Worm (Caenorhabditis elegans): ENCODE data around the gene nurf-1.
"Not testable (repeated sequence)": the region's sequence is repeated elsewhere in the genome, so short reads cannot be mapped to it uniquely, and the experiment has no call there.

nurf-1 gene

ce11 chrII:14390036-14390763, at the start of gene nurf-1, which contains the start of gene kbp-3:
nurf-1 (plus strand) TSS chrII:14390713.
kbp-3 (minus strand) TSS chrII:14390078.
- TF ChIP-seq mab-5 (tag; optimal IDR thresholded peaks at IDR 0.05) = no peak
- peak; percentile 22 for TF ChIP-seq nhr-237 (tag; optimal IDR thresholded peaks at IDR 0.05)
- no peak for TF ChIP-seq nhr-12 (tag; optimal IDR thresholded peaks at IDR 0.05)
- TF ChIP-seq flh-1 (GFP tag; optimal IDR thresholded peaks at IDR 0.05) = no peak
- TF ChIP-seq ceh-43 (GFP tag; optimal IDR thresholded peaks at IDR 0.05) = no peak
- no peak for TF ChIP-seq ceh-83 (GFP tag; optimal IDR thresholded peaks at IDR 0.05)
- TF ChIP-seq ceh-39 (tag; optimal IDR thresholded peaks at IDR 0.05) = peak; percentile 15
- TF ChIP-seq pha-4 (tag; optimal IDR thresholded peaks at IDR 0.05) = peak; percentile 32
- TF ChIP-seq elt-1 (tag; optimal IDR thresholded peaks at IDR 0.05; ENCODE audit: borderline replicate concordance, insufficient read depth) = no peak
- no peak for TF ChIP-seq nhr-76 (tag; optimal IDR thresholded peaks at IDR 0.05)
- no peak for TF ChIP-seq unc-39 (tag; optimal IDR thresholded peaks at IDR 0.05)
- no peak for TF ChIP-seq blmp-1 (tag; optimal IDR thresholded peaks at IDR 0.05)
- TF ChIP-seq nhr-2 (tag; optimal IDR thresholded peaks at IDR 0.05) = no peak
- no peak for TF ChIP-seq tbx-8 (GFP tag; optimal IDR thresholded peaks at IDR 0.05)
- TF ChIP-seq mep-1 (tag; optimal IDR thresholded peaks at IDR 0.05) = peak; percentile 79
- TF ChIP-seq ces-1 (GFP tag; optimal IDR thresholded peaks at IDR 0.05) = peak; percentile 57
- TF ChIP-seq drap-1 (GFP tag; optimal IDR thresholded peaks at IDR 0.05) = no peak
- peak; percentile 49 for TF ChIP-seq lin-13 (tag; optimal IDR thresholded peaks at IDR 0.05)
- TF ChIP-seq M03D4.4 (tag; optimal IDR thresholded peaks at IDR 0.05) = no peak
- peak; percentile 37 for TF ChIP-seq hlh-1 (tag; optimal IDR thresholded peaks at IDR 0.05)
- no peak for TF ChIP-seq nhr-28 (tag; optimal IDR thresholded peaks at IDR 0.05)
- no peak for TF ChIP-seq mls-2 (tag; optimal IDR thresholded peaks at IDR 0.05)
- no peak for TF ChIP-seq sem-2 (GFP tag; optimal IDR thresholded peaks at IDR 0.05)
- TF ChIP-seq lsy-2 (tag; optimal IDR thresholded peaks at IDR 0.05) = peak; percentile 62
- no peak for TF ChIP-seq ztf-11 (tag; optimal IDR thresholded peaks at IDR 0.05)
- TF ChIP-seq lin-32 (GFP tag; optimal IDR thresholded peaks at IDR 0.05) = no peak
- TF ChIP-seq snpc-4 (tag; optimal IDR thresholded peaks at IDR 0.05) = no peak
- TF ChIP-seq sptf-1 (tag; optimal IDR thresholded peaks at IDR 0.05) = peak; percentile 21
- TF ChIP-seq ham-2 (GFP tag; optimal IDR thresholded peaks at IDR 0.05) = no peak
- peak; percentile 18 for TF ChIP-seq unc-62 (GFP tag; optimal IDR thresholded peaks at IDR 0.05)
- peak; percentile 1 for TF ChIP-seq cnd-1 (tag; optimal IDR thresholded peaks at IDR 0.05)
- no peak for TF ChIP-seq bed-3 (GFP tag; optimal IDR thresholded peaks at IDR 0.05)
- TF ChIP-seq zip-8 (tag; optimal IDR thresholded peaks at IDR 0.05) = no peak
- peak; percentile 56 for TF ChIP-seq unc-120 (tag; optimal IDR thresholded peaks at IDR 0.05; ENCODE audit: poor library complexity, severe bottlenecking)
- no peak for TF ChIP-seq elt-3 (tag; optimal IDR thresholded peaks at IDR 0.05)

- TF ChIP-seq nhr-76, pha-4, zip-8 (tag; optimal IDR thresholded peaks at IDR 0.05): not testable (repeated sequence)
These were observed 46.3 kb upstream of the nurf-1 start, which contains the start of gene ddl-3 for ce11 chrII:14344166-14344565. ddl-3 (minus strand) TSS chrII:14344454.

ce11 chrII:14346243-14346642, 44.3 kb upstream of the nurf-1 start, which contains the start of gene Y54G11A.9:
Y54G11A.9 (minus strand) TSS chrII:14346438.
- not testable (repeated sequence) for TF ChIP-seq lsy-2, zip-8, sptf-1 (tag; optimal IDR thresholded peaks at IDR 0.05)

- no peak for TF ChIP-seq nhr-12 (tag; optimal IDR thresholded peaks at IDR 0.05)
- no peak for TF ChIP-seq bed-3 (GFP tag; optimal IDR thresholded peaks at IDR 0.05)
- no peak for TF ChIP-seq elt-3 (tag; optimal IDR thresholded peaks at IDR 0.05)
- peak; percentile 63 for TF ChIP-seq nhr-2 (tag; optimal IDR thresholded peaks at IDR 0.05)
- no peak for TF ChIP-seq tbx-8 (GFP tag; optimal IDR thresholded peaks at IDR 0.05)
- peak; percentile 90 for TF ChIP-seq ces-1 (GFP tag; optimal IDR thresholded peaks at IDR 0.05)
- TF ChIP-seq lin-32 (GFP tag; optimal IDR thresholded peaks at IDR 0.05) = no peak
- no peak for TF ChIP-seq flh-1 (GFP tag; optimal IDR thresholded peaks at IDR 0.05)
- TF ChIP-seq hlh-1 (tag; optimal IDR thresholded peaks at IDR 0.05) = peak; percentile 36
- TF ChIP-seq mab-5 (tag; optimal IDR thresholded peaks at IDR 0.05) = no peak
- no peak for TF ChIP-seq nhr-28 (tag; optimal IDR thresholded peaks at IDR 0.05)
- no peak for TF ChIP-seq ceh-83 (GFP tag; optimal IDR thresholded peaks at IDR 0.05)
- TF ChIP-seq ztf-11 (tag; optimal IDR thresholded peaks at IDR 0.05) = no peak
- TF ChIP-seq sem-2 (GFP tag; optimal IDR thresholded peaks at IDR 0.05) = no peak
- peak; percentile 23 for TF ChIP-seq drap-1 (GFP tag; optimal IDR thresholded peaks at IDR 0.05)
- no peak for TF ChIP-seq blmp-1 (tag; optimal IDR thresholded peaks at IDR 0.05)
- TF ChIP-seq unc-120 (tag; optimal IDR thresholded peaks at IDR 0.05; ENCODE audit: poor library complexity, severe bottlenecking) = peak; percentile 57
- peak; percentile 99 for TF ChIP-seq lsy-2 (tag; optimal IDR thresholded peaks at IDR 0.05)
- TF ChIP-seq lin-13 (tag; optimal IDR thresholded peaks at IDR 0.05) = peak; percentile 87
- TF ChIP-seq ceh-43 (GFP tag; optimal IDR thresholded peaks at IDR 0.05) = peak; percentile 28
- peak; percentile 20 for TF ChIP-seq unc-62 (GFP tag; optimal IDR thresholded peaks at IDR 0.05)
- TF ChIP-seq ham-2 (GFP tag; optimal IDR thresholded peaks at IDR 0.05) = no peak
- TF ChIP-seq nhr-76 (tag; optimal IDR thresholded peaks at IDR 0.05) = no peak
- TF ChIP-seq elt-1 (tag; optimal IDR thresholded peaks at IDR 0.05; ENCODE audit: borderline replicate concordance, insufficient read depth) = no peak
- no peak for TF ChIP-seq cnd-1 (tag; optimal IDR thresholded peaks at IDR 0.05)
- TF ChIP-seq unc-39 (tag; optimal IDR thresholded peaks at IDR 0.05) = no peak
- peak; percentile 82 for TF ChIP-seq nhr-237 (tag; optimal IDR thresholded peaks at IDR 0.05)
- TF ChIP-seq snpc-4 (tag; optimal IDR thresholded peaks at IDR 0.05) = no peak
- peak; percentile 14 for TF ChIP-seq M03D4.4 (tag; optimal IDR thresholded peaks at IDR 0.05)
- peak; percentile 85 for TF ChIP-seq sptf-1 (tag; optimal IDR thresholded peaks at IDR 0.05)
- peak; percentile 87 for TF ChIP-seq ceh-39 (tag; optimal IDR thresholded peaks at IDR 0.05)
- TF ChIP-seq mep-1 (tag; optimal IDR thresholded peaks at IDR 0.05) = peak; percentile 91
- peak; percentile 75 for TF ChIP-seq mls-2 (tag; optimal IDR thresholded peaks at IDR 0.05)
- peak; percentile 74 for TF ChIP-seq pha-4 (tag; optimal IDR thresholded peaks at IDR 0.05)
- no peak for TF ChIP-seq zip-8 (tag; optimal IDR thresholded peaks at IDR 0.05)
These were observed 41.1 kb upstream of the nurf-1 start, which contains the start of the genes Y54G11A.17, lin-7 and elof-1 for ce11 chrII:14349356-14349923. Y54G11A.17 (minus strand) TSS chrII:14349406. lin-7 (minus strand) TSS chrII:14349406. elof-1 (plus strand) TSS chrII:14349738.

Data from whole organism, mixed stage, embryonic.